Fruit fly (Drosophila melanogaster) whole organism, prepupa: Measurements from ENCODE around the gene MFS10.

Experiments
- CG1621 ChIP-seq: fragments of 200-800 bp; sonication (Bioruptor generic); optimal IDR thresholded peaks from 3 replicates; lab custom pipeline; 2018; ENCODE audit warnings: missing biosample characterization, mild to moderate bottlenecking, missing genetic modification characterization
- CG32006 ChIP-seq: fragments of 200-800 bp; sonication (Bioruptor generic); optimal IDR thresholded peaks from 3 replicates; lab custom pipeline; 2017; ENCODE audit warnings: missing biosample characterization, mild to moderate bottlenecking, missing genetic modification characterization
- CG6808 ChIP-seq: fragments of 200-800 bp; sonication (Bioruptor generic); optimal IDR thresholded peaks from 3 replicates; lab custom pipeline; 2017; ENCODE audit warnings: missing biosample characterization, missing genetic modification characterization, mild to moderate bottlenecking, moderate library complexity, missing genetic modification reagents
- Eip93F ChIP-seq: fragments of 200-800 bp; sonication (Bioruptor generic); optimal IDR thresholded peaks from 2 replicates; lab custom pipeline; 2016; ENCODE audit warnings: missing biosample characterization, mild to moderate bottlenecking, missing genetic modification characterization
- Hr38 ChIP-seq: sonication (Bioruptor generic); optimal IDR thresholded peaks from 2 replicates; lab custom pipeline; 2016; ENCODE audit warnings: missing biosample characterization, missing genetic modification characterization
- Hr39 ChIP-seq: fragments of 200-800 bp; sonication (Bioruptor generic); optimal IDR thresholded peaks from 2 replicates; lab custom pipeline; 2016; ENCODE audit warnings: missing biosample characterization, missing genetic modification characterization
- Met ChIP-seq: fragments of 200-800 bp; sonication (Bioruptor generic); optimal IDR thresholded peaks from 3 replicates; lab custom pipeline; 2016; ENCODE audit warnings: missing biosample characterization, missing genetic modification characterization
- Smox ChIP-seq: fragments of 200-800 bp; sonication (Bioruptor generic); optimal IDR thresholded peaks from 3 replicates; lab custom pipeline; 2016; ENCODE audit warnings: missing biosample characterization, missing genetic modification characterization
- Sox14 ChIP-seq: fragments of 200-800 bp; sonication (Bioruptor generic); optimal IDR thresholded peaks from 3 replicates; lab custom pipeline; 2016; ENCODE audit warnings: missing biosample characterization, missing genetic modification characterization
- Sox15 ChIP-seq: fragments of 200-800 bp; sonication (Bioruptor generic); optimal IDR thresholded peaks from 3 replicates; lab custom pipeline; 2016; ENCODE audit warnings: missing biosample characterization, missing genetic modification characterization
- achi ChIP-seq: fragments of 200-800 bp; sonication (Bioruptor generic); optimal IDR thresholded peaks from 3 replicates; lab custom pipeline; 2016; ENCODE audit warnings: missing biosample characterization, missing genetic modification characterization
- acj6 ChIP-seq: fragments of 200-800 bp; sonication (Bioruptor generic); optimal IDR thresholded peaks from 3 replicates; lab custom pipeline; 2016; ENCODE audit warnings: missing biosample characterization, missing genetic modification characterization
- cyc ChIP-seq: fragments of 200-800 bp; sonication (Bioruptor generic); optimal IDR thresholded peaks from 3 replicates; lab custom pipeline; 2016; ENCODE audit warnings: missing biosample characterization, missing genetic modification characterization
- dac ChIP-seq: fragments of 200-800 bp; sonication (Bioruptor generic); optimal IDR thresholded peaks from 2 replicates; lab custom pipeline; 2017; ENCODE audit warnings: missing biosample characterization, mild to moderate bottlenecking, missing genetic modification characterization

DNA sequence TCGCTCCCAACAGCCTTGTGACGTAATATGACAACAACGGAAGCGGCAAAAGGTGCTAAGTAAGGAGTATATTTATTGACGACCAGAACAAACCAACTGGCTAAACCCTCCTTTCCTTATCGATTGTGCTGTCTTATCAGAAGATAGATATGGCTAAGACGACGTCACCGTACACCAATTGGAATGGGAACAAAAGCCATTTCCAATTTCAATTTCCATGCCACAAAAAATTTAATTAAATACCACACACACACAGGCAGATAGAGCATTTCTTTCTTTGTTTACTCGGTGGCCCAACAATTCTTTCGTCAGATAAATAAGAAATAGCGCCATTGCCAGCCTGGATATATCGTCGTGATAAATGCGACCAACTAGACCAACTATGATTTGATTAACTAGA lies 24.2 kb upstream of the MFS10 start:
- TF ChIP-seq CG1621 (tag; lab: Kevin White, UChicago) (no peak), dac (no peak), Sox14 (GFP tag; lab: Kevin White, UChicago) (no peak), CG32006 (no peak), Smox (GFP tag; lab: Kevin White, UChicago) (no peak), Hr38 (no peak), Hr39 (GFP tag; lab: Kevin White, UChicago) (no peak), CG6808 (GFP tag; lab: Kevin White, UChicago) (no peak), achi (GFP tag; lab: Kevin White, UChicago) (no peak), cyc (no peak), Sox15 (no peak), Eip93F (GFP tag; lab: Kevin White, UChicago) (no peak), acj6 (GFP tag; lab: Kevin White, UChicago) (no peak), Met (GFP tag; lab: Kevin White, UChicago) (no peak)
